Worm (Caenorhabditis elegans) whole organism, early embryonic: ENCODE measurements around the gene Y44A6D.7.

ENCODE experiments used
- B0310.2 ChIP-seq: sonication (generic microtip); optimal IDR thresholded peaks from 2 replicates; lab custom pipeline; 2016; ENCODE audit warnings: mild to moderate bottlenecking, missing genetic modification characterization, missing compliant biosample characterization
- F13C5.2 ChIP-seq: sonication (generic microtip); optimal IDR thresholded peaks from 2 replicates; lab custom pipeline; 2017; ENCODE audit warnings: mild to moderate bottlenecking, missing genetic modification characterization, inconsistent platforms, missing compliant biosample characterization
- aly-1 ChIP-seq: sonication (generic microtip); optimal IDR thresholded peaks from 2 replicates; lab custom pipeline; 2016; ENCODE audit warnings: missing genetic modification characterization, missing compliant biosample characterization
- ama-1 ChIP-seq: fragments of 150-350 bp; optimal IDR thresholded peaks from 2 replicates; lab custom pipeline; 2014
- ceh-13 ChIP-seq: fragments of 200-800 bp; sonication (Bioruptor generic); optimal IDR thresholded peaks from 2 replicates; lab custom pipeline; 2018; ENCODE audit warnings: mild to moderate bottlenecking, missing genetic modification characterization, missing compliant biosample characterization
- ceh-36 ChIP-seq: sonication (generic microtip); optimal IDR thresholded peaks from 2 replicates; lab custom pipeline; 2016; ENCODE audit warnings: missing genetic modification characterization, inconsistent platforms, missing compliant biosample characterization
- ets-7 ChIP-seq: sonication (generic microtip); optimal IDR thresholded peaks from 2 replicates; lab custom pipeline; 2016; ENCODE audit warnings: missing genotype, missing genetic modification characterization, missing compliant biosample characterization
- flt-1 ChIP-seq: fragments of 200-800 bp; sonication (Bioruptor generic); IDR thresholded peaks from 2 replicates; pipeline ENCODE4 v1.3.6; 2022; ENCODE audit warnings: missing genetic modification characterization, missing compliant biosample characterization
- hmbx-1 ChIP-seq: sonication (generic microtip); optimal IDR thresholded peaks from 2 replicates; lab custom pipeline; 2016; ENCODE audit warnings: mild to moderate bottlenecking, missing genetic modification characterization, missing compliant biosample characterization
- hmg-4 ChIP-seq: fragments of 200-800 bp; sonication (Bioruptor generic); optimal IDR thresholded peaks from 2 replicates; lab custom pipeline; 2018; ENCODE audit warnings: mild to moderate bottlenecking, missing genetic modification characterization, missing compliant biosample characterization
- sea-1 ChIP-seq: fragments of 200-800 bp; sonication (Bioruptor generic); conservative IDR thresholded peaks from 2 replicates; pipeline ENCODE4 v1.3.6; 2022; ENCODE audit warnings: missing genetic modification characterization, missing compliant biosample characterization
- tbx-11 ChIP-seq: fragments of 200-800 bp; sonication (Bioruptor generic); IDR thresholded peaks from 2 replicates; pipeline ENCODE4 v1.3.6; 2022; ENCODE audit warnings: missing genetic modification characterization, missing compliant biosample characterization
- tbx-37 ChIP-seq: fragments of 200-800 bp; sonication (Bioruptor generic); conservative IDR thresholded peaks from 2 replicates; pipeline ENCODE4 v1.3.6; 2022; ENCODE audit warnings: missing genetic modification reagents, missing genetic modification characterization, missing compliant biosample characterization
- tra-4 ChIP-seq: sonication (generic microtip); optimal IDR thresholded peaks from 2 replicates; lab custom pipeline; 2017; ENCODE audit warnings: missing genetic modification characterization, missing compliant biosample characterization

- no peak for TF ChIP-seq ceh-13 (GFP tag; lab: Kevin White, UChicago)
- TF ChIP-seq aly-1 (tag; lab: Kevin White, UChicago): no peak
- no peak for TF ChIP-seq tbx-37 (GFP tag; lab: Robert Waterston, UW)
- TF ChIP-seq ets-7: no peak
- TF ChIP-seq tra-4 (tag; lab: Kevin White, UChicago): no peak
- no peak for TF ChIP-seq F13C5.2 (tag; lab: Kevin White, UChicago)
- no peak for TF ChIP-seq ama-1
- TF ChIP-seq hmbx-1 (tag; lab: Kevin White, UChicago): no peak
- TF ChIP-seq flt-1: no peak
- TF ChIP-seq tbx-11 (GFP tag; lab: Robert Waterston, UW): no peak
- TF ChIP-seq ceh-36 (tag; lab: Kevin White, UChicago): no peak
- TF ChIP-seq hmg-4 (GFP tag; lab: Kevin White, UChicago): no peak
- no peak for TF ChIP-seq sea-1 (GFP tag; lab: Robert Waterston, UW)
- no peak for TF ChIP-seq B0310.2
Observed at ce11 chrV:20773647-20774046, 40.9 kb upstream of the Y44A6D.7 start, which contains the start of gene F38A6.5.
